Fruit fly (Drosophila melanogaster) whole organism, embryonic: ENCODE data around the gene CG14406.

Experiments
- Dip3 ChIP-seq: fragments of 200-800 bp; sonication (Bioruptor generic); optimal IDR thresholded peaks from 3 replicates; lab custom pipeline; 2016; ENCODE audit warnings: missing biosample characterization, missing genetic modification characterization
- sc ChIP-seq, 3 experiments: fragments of >200 bp in 2 of 3; fragments of 200-800 bp in 1 of 3; sonication (Bioruptor generic) in 1 of 3; optimal IDR thresholded peaks; 2 replicates in 2 of 3; 3 replicates in 1 of 3; lab custom pipeline; 2017; ENCODE audit warnings: mild to moderate bottlenecking in 1 of 3, missing biosample characterization in 1 of 3, missing genetic modification characterization in 1 of 3, missing genetic modification reagents in 1 of 3
- ttk ChIP-seq: fragments of 200-800 bp; sonication (Bioruptor generic); IDR thresholded peaks from 2 replicates; pipeline ENCODE4 v2.1.2; 2022; ENCODE audit warnings: missing biosample characterization, missing genetic modification characterization

- 0 out of 2 replicates have a peak, but pooled peaks have one; percentile 14 for TF ChIP-seq ttk
- no peak for TF ChIP-seq sc (optimal IDR thresholded peaks at IDR 0.05; lab: Kevin White, UChicago)
- TF ChIP-seq sc (GFP tag; optimal IDR thresholded peaks at IDR 0.05; lab: Kevin White, UChicago): no peak
- TF ChIP-seq Dip3 (GFP tag; lab: Kevin White, UChicago): no peak
These were observed 42.4 kb upstream of the CG14406 start, which contains the start of gene pdgy for dm6 chrX:14952845-14953720.
